Fruit fly (Drosophila melanogaster) whole organism, pupa: ENCODE data around the gene Gbs-70E.

Experiments used
- CG10348 ChIP-seq: fragments of 200-800 bp; sonication (Bioruptor generic); IDR thresholded peaks from 2 replicates; pipeline ENCODE4 v1.3.6; 2022; ENCODE audit warnings: missing biosample characterization, missing genetic modification characterization
- CG12605 ChIP-seq: fragments of 200-800 bp; sonication (Bioruptor generic); IDR thresholded peaks from 2 replicates; pipeline ENCODE4 v1.3.6; 2022; ENCODE audit warnings: missing biosample characterization, missing genetic modification characterization
- CG13204 ChIP-seq: fragments of 200-800 bp; sonication (Bioruptor generic); optimal IDR thresholded peaks from 2 replicates; lab custom pipeline; 2018; ENCODE audit warnings: missing biosample characterization, mild to moderate bottlenecking, missing genetic modification characterization, moderate library complexity
- CG14655 ChIP-seq: fragments of 200-800 bp; sonication (Bioruptor generic); optimal IDR thresholded peaks from 3 replicates; lab custom pipeline; 2017; ENCODE audit warnings: mild to moderate bottlenecking, missing biosample characterization, missing genetic modification reagents, missing genetic modification characterization
- CG15710 ChIP-seq: fragments of 200-800 bp; sonication (Bioruptor generic); optimal IDR thresholded peaks from 2 replicates; lab custom pipeline; 2018; ENCODE audit warnings: missing biosample characterization, mild to moderate bottlenecking, missing genetic modification characterization, moderate library complexity
- CG17806 ChIP-seq: fragments of 200-800 bp; sonication (Bioruptor generic); optimal IDR thresholded peaks from 2 replicates; lab custom pipeline; 2018; ENCODE audit warnings: missing biosample characterization, mild to moderate bottlenecking, missing genetic modification characterization, moderate library complexity
- CG32121 ChIP-seq: fragments of 200-800 bp; sonication (Bioruptor generic); IDR thresholded peaks from 2 replicates; pipeline ENCODE4 v1.3.6; 2022; ENCODE audit warnings: missing biosample characterization, missing genetic modification characterization
- CG34367 ChIP-seq: fragments of 200-800 bp; sonication (Bioruptor generic); optimal IDR thresholded peaks from 2 replicates; lab custom pipeline; 2018; ENCODE audit warnings: missing biosample characterization, mild to moderate bottlenecking, missing genetic modification characterization
- CG4496 ChIP-seq: fragments of 200-800 bp; sonication (Bioruptor generic); IDR thresholded peaks from 3 replicates; pipeline ENCODE4 v1.3.6; 2022; ENCODE audit warnings: missing biosample characterization, missing genetic modification characterization
- CG8159 ChIP-seq: fragments of 200-800 bp; sonication (Bioruptor generic); optimal IDR thresholded peaks from 3 replicates; lab custom pipeline; 2018; ENCODE audit warnings: missing biosample characterization, mild to moderate bottlenecking, missing genetic modification characterization, moderate library complexity
- CG8301 ChIP-seq: fragments of 200-800 bp; sonication (Bioruptor generic); optimal IDR thresholded peaks from 2 replicates; lab custom pipeline; 2018; ENCODE audit warnings: missing biosample characterization, mild to moderate bottlenecking, missing genetic modification characterization
- CG9948 ChIP-seq: fragments of 200-800 bp; sonication (Bioruptor generic); optimal IDR thresholded peaks from 2 replicates; lab custom pipeline; 2018; ENCODE audit warnings: missing biosample characterization, mild to moderate bottlenecking, missing genetic modification characterization, moderate library complexity
- D1 ChIP-seq: fragments of 200-800 bp; sonication (Bioruptor generic); optimal IDR thresholded peaks from 2 replicates; lab custom pipeline; 2018; ENCODE audit warnings: missing biosample characterization, mild to moderate bottlenecking, missing genetic modification characterization, moderate library complexity
- EcR ChIP-seq: fragments of 200-800 bp; sonication (Bioruptor generic); optimal IDR thresholded peaks from 3 replicates; lab custom pipeline; 2019; ENCODE audit warnings: missing biosample characterization, missing genetic modification characterization, mild to moderate bottlenecking, moderate library complexity, missing genetic modification reagents
- Ets98B ChIP-seq: fragments of 200-800 bp; sonication (Bioruptor generic); IDR thresholded peaks from 2 replicates; pipeline ENCODE4 v1.3.6; 2022; ENCODE audit warnings: missing biosample characterization, missing genetic modification characterization
- Pif1A ChIP-seq: fragments of 200-800 bp; sonication (Bioruptor generic); optimal IDR thresholded peaks from 3 replicates; lab custom pipeline; 2016; ENCODE audit warnings: missing biosample characterization, missing genetic modification characterization
- Pif1B ChIP-seq: fragments of 200-800 bp; sonication (Bioruptor generic); optimal IDR thresholded peaks from 3 replicates; lab custom pipeline; 2016; ENCODE audit warnings: missing biosample characterization, missing genetic modification characterization
- Snoo ChIP-seq: fragments of 200-800 bp; sonication (Bioruptor generic); optimal IDR thresholded peaks from 3 replicates; lab custom pipeline; 2017; ENCODE audit warnings: missing biosample characterization, mild to moderate bottlenecking, missing genetic modification characterization, inconsistent platforms
- fd96Ca ChIP-seq: fragments of 200-800 bp; sonication (Bioruptor generic); IDR thresholded peaks from 3 replicates; pipeline ENCODE4 v1.3.6; 2022; ENCODE audit warnings: missing biosample characterization, missing genetic modification characterization
- gl ChIP-seq: fragments of 200-800 bp; sonication (Bioruptor generic); optimal IDR thresholded peaks from 2 replicates; lab custom pipeline; 2018; ENCODE audit warnings: missing biosample characterization, mild to moderate bottlenecking, missing genetic modification characterization
- rn ChIP-seq: fragments of 200-800 bp; sonication (Bioruptor generic); IDR thresholded peaks from 2 replicates; pipeline ENCODE4 v1.3.6; 2022; ENCODE audit warnings: missing biosample characterization, missing genetic modification characterization

The Gbs-70E gene

DNA sequence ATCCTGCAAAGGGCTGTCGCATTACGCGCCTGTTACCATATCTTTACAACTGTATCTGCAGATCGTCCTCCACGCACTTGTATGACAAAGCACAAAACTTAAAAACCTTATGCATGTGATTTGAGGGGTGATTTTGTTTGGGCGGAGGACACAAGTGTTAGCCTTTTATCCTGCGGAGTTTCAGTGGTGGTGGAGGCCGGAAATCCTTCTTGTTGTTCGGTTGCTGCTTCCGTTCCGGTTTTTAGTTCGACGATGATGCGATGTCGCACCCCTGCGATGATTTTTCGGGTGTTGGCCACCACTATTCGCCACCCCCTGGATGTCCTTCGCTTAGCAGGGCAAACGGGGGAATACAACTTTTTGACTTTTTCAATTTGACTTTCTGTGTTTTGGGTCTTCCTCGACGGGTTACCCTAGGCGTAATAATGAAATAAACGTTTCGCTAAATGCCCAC, 14.4 kb upstream of the Gbs-70E start:
- TF ChIP-seq Pif1A (GFP tag; lab: Kevin White, UChicago): no peak
- no peak for TF ChIP-seq CG9948 (tag; lab: Kevin White, UChicago)
- no peak for TF ChIP-seq CG8301 (tag; lab: Kevin White, UChicago)
- no peak for TF ChIP-seq CG32121 (GFP tag; lab: Robert Waterston, UW)
- TF ChIP-seq Ets98B (GFP tag; lab: Robert Waterston, UW): no peak
- TF ChIP-seq CG12605 (GFP tag; lab: Robert Waterston, UW): no peak
- TF ChIP-seq CG15710: no peak
- no peak for TF ChIP-seq fd96Ca (GFP tag; lab: Robert Waterston, UW)
- no peak for TF ChIP-seq gl (tag; lab: Kevin White, UChicago)
- no peak for TF ChIP-seq Pif1B (GFP tag; lab: Kevin White, UChicago)
- TF ChIP-seq EcR: no peak
- TF ChIP-seq CG34367 (tag; lab: Kevin White, UChicago): no peak
- TF ChIP-seq CG10348 (GFP tag; lab: Robert Waterston, UW): no peak
- no peak for TF ChIP-seq D1 (tag; lab: Kevin White, UChicago)
- TF ChIP-seq CG13204 (GFP tag; lab: Kevin White, UChicago): no peak
- no peak for TF ChIP-seq CG14655 (GFP tag; lab: Kevin White, UChicago)
- no peak for TF ChIP-seq Snoo (tag; lab: Kevin White, UChicago)
- no peak for TF ChIP-seq CG17806
- no peak for TF ChIP-seq CG4496 (GFP tag; lab: Robert Waterston, UW)
- TF ChIP-seq, all 21 proteins: peak for 0

DNA sequence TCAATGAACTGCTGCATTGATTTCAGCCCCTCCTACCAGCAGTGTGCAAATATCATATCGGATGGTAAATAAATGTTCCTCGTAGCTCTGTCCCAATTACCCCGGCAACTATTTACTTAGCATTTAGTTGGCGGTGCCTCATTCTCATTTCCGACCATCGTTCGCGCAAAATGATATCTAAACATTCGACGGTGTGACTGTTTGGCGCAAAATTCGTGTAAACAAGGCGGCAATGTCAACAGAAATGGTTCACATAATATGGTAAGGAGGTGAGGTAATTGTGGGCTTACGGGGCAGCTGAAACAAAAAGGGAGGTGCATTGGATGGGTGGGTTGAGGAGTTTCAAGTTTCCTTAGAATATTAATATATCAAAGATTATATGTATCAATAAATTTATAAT, 13.6 kb upstream of the Gbs-70E start:
- TF ChIP-seq gl (tag; lab: Kevin White, UChicago): no peak
- TF ChIP-seq CG9948 (tag; lab: Kevin White, UChicago): no peak
- no peak for TF ChIP-seq CG12605 (GFP tag; lab: Robert Waterston, UW)
- TF ChIP-seq CG34367 (tag; lab: Kevin White, UChicago): no peak
- no peak for TF ChIP-seq Pif1A (GFP tag; lab: Kevin White, UChicago)
- TF ChIP-seq CG15710: no peak
- no peak for TF ChIP-seq CG8159 (tag; lab: Kevin White, UChicago)
- TF ChIP-seq Pif1B (GFP tag; lab: Kevin White, UChicago): no peak
- TF ChIP-seq fd96Ca (GFP tag; lab: Robert Waterston, UW): no peak
- no peak for TF ChIP-seq CG8301 (tag; lab: Kevin White, UChicago)

DNA sequence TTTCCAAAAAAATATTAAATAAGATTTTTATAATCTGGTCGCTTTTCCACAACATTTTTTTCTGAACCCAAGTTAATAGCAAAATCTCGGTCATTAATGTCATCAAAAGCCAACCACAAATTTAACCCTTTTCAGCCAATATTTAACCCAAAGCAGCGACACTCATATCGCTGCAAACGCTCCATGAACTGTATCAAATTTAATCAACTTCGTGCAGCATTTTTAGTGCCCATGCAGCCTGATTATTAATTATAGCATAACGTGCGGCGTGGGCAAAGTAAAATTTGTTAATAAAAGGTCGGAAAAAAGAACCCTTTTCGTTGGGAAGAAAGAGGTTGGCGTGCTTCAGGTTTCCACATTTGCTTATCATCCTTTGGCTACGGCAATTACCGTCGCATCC, 12.7 kb upstream of the Gbs-70E start:
- TF ChIP-seq rn (GFP tag; lab: Robert Waterston, UW): no peak
- no peak for TF ChIP-seq gl (tag; lab: Kevin White, UChicago)
- TF ChIP-seq CG9948 (tag; lab: Kevin White, UChicago): no peak
- TF ChIP-seq CG4496 (GFP tag; lab: Robert Waterston, UW): no peak
- TF ChIP-seq fd96Ca (GFP tag; lab: Robert Waterston, UW): no peak
- TF ChIP-seq CG8301 (tag; lab: Kevin White, UChicago): no peak
- no peak for TF ChIP-seq CG15710
- TF ChIP-seq CG17806: no peak
- no peak for TF ChIP-seq Ets98B (GFP tag; lab: Robert Waterston, UW)
- TF ChIP-seq EcR: no peak
- no peak for TF ChIP-seq CG32121 (GFP tag; lab: Robert Waterston, UW)
- TF ChIP-seq CG12605 (GFP tag; lab: Robert Waterston, UW): no peak
- no peak for TF ChIP-seq CG13204 (GFP tag; lab: Kevin White, UChicago)
- TF ChIP-seq CG34367 (tag; lab: Kevin White, UChicago): no peak
- no peak for TF ChIP-seq Snoo (tag; lab: Kevin White, UChicago)

DNA sequence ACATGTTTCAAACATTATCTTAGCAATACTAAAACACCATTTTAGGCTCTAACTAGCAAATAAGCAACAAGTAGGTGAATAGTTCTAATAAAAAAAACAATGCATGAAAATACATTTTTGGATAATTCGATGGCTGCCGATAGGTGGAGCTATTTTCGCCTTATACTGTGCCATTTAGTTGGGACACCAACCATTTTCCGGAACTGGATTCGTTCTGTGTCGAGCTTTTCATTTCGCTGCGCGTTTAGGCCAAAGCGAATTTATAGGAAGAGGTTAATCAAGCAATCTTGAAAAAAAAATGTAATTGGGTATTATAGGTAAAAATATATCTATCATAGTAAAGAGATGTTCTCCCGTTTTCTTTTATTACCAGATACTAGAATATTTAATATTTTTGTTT, 11.9 kb upstream of the Gbs-70E start:
- TF ChIP-seq CG12605 (GFP tag; lab: Robert Waterston, UW): peak; percentile 44
- TF ChIP-seq CG9948 (tag; lab: Kevin White, UChicago): no peak
- TF ChIP-seq Pif1A (GFP tag; lab: Kevin White, UChicago): no peak
- TF ChIP-seq CG8159 (tag; lab: Kevin White, UChicago): no peak
- TF ChIP-seq CG14655 (GFP tag; lab: Kevin White, UChicago): no peak
- no peak for TF ChIP-seq Snoo (tag; lab: Kevin White, UChicago)
- TF ChIP-seq EcR: no peak
- TF ChIP-seq D1 (tag; lab: Kevin White, UChicago): peak; percentile 37

DNA sequence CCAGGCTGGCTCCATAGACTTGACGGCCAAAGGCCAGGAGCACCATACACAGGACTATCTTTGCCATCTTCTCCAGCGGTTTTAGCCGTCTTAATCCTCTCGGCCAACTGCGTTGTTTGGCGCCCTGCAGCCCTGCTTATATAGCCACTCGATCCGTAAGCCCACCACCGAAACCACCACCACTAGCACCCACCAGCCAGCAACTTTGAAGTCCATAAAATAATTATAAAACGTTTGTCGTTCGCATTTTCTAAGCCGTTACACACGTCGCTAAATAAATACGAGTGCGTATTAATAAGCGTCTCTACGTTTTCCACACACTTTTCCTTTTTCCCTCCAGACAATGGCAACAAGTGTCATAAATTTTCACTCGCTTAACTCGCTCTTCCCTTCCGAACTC, 9.9 kb upstream of the Gbs-70E start, which contains the start of gene Lk:
Gene Lk (minus strand): TSS at position 101 of the 400 bp plus-strand sequence.
- no peak for TF ChIP-seq CG4496 (GFP tag; lab: Robert Waterston, UW)
- TF ChIP-seq Pif1A (GFP tag; lab: Kevin White, UChicago): no peak
- no peak for TF ChIP-seq D1 (tag; lab: Kevin White, UChicago)
- no peak for TF ChIP-seq CG17806
- TF ChIP-seq CG14655 (GFP tag; lab: Kevin White, UChicago): no peak

DNA sequence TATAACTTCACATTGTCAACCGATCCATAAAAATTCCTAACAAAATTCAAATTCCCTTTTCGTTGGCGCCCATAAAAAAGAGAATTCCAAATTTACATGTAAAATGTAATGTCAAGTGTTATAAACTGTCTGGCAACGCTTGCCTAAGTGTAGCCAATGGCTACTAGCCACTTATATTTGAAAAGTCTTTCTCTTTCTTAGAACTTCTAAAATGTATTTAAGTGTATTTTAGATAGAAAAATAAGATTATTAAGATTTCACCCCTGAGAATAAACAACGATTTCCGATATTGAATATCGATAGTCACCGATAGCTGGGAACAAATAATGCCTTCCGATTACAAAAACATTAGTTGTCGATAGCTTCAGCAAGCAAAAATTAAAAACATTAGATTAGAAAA, 8.9 kb upstream of the Gbs-70E start, which contains the start of gene CG34039:
Gene CG34039 (plus strand): TSS at position 342 of the 400 bp plus-strand sequence.
- TF ChIP-seq rn (GFP tag; lab: Robert Waterston, UW): no peak
- peak; percentile 8 for TF ChIP-seq D1 (tag; lab: Kevin White, UChicago)
- TF ChIP-seq, all 21 proteins: peak for 1
